Worm (Caenorhabditis elegans) whole organism, midembryonic: Measurements from ENCODE around the gene mev-1.

Experiments used
- T22C8.4 ChIP-seq: fragments of 200-800 bp; sonication (Bioruptor generic); IDR thresholded peaks from 2 replicates; pipeline ENCODE4 v1.3.6; 2022; ENCODE audit warnings: missing genetic modification characterization, missing compliant biosample characterization
- tab-1 ChIP-seq: fragments of 200-800 bp; sonication (Bioruptor generic); IDR thresholded peaks from 2 replicates; pipeline ENCODE4 v1.3.6; 2022; ENCODE audit warnings: missing genetic modification characterization, missing compliant biosample characterization

ce11 chrIII:10341758-10342157, 7.7 kb downstream of the mev-1 start, which contains the start of gene tbx-9:
- TF ChIP-seq T22C8.4 (GFP tag; lab: Robert Waterston, UW) = no peak
- no peak for TF ChIP-seq tab-1
